Worm (Caenorhabditis elegans): ENCODE measurements around the gene F23F1.2.

Gene F23F1.2

DNA sequence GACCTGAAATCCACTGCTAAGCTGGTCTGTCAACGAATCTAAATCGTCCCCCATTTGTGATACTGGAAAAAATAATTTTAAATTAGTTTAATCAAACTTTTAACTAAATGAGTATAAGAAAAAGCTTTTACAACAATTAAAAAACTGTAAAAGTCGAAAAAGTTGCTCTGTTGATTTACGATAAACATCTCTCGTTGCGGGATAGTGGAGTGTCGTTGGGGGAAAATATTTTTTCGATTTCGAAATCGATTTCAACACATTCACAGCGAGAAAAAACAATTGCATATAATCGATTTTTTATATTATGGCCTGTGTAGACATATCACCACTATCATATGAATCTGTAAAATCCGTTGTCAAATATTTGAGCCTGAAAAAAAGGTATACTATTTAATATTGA lies 2.5 kb upstream of the F23F1.2 start, which contains the start of the genes F23F1.5 and fbxc-54:
Gene F23F1.5 (minus strand): TSS at position 64 of the 400 bp plus-strand sequence.
Gene fbxc-54 (plus strand): TSS at position 199 of the 400 bp plus-strand sequence.
- TF ChIP-seq nhr-6 (tag; optimal IDR thresholded peaks at IDR 0.05) (peak; percentile 37), R02D3.7 (tag; optimal IDR thresholded peaks at IDR 0.05) (peak; percentile 43), ama-1 (optimal IDR thresholded peaks at IDR 0.05) (no peak), mes-2 (tag; optimal IDR thresholded peaks at IDR 0.05; ENCODE audit: poor library complexity, severe bottlenecking) (peak; percentile 37), lsy-2 (tag; optimal IDR thresholded peaks at IDR 0.05) (peak in 1 of 2 experiments; percentile 58), lim-7 (GFP tag; IDR thresholded peaks at IDR 0.05) (no peak), daf-16 (GFP tag; optimal IDR thresholded peaks at IDR 0.05) (no peak), daf-16 (tag; optimal IDR thresholded peaks at IDR 0.05) (peak; percentile 62), ces-1 (GFP tag; optimal IDR thresholded peaks at IDR 0.05) (no peak), dve-1 (tag; optimal IDR thresholded peaks at IDR 0.05; ENCODE audit: insufficient read depth) (peak; percentile 18), T20F7.1 (GFP tag; optimal IDR thresholded peaks at IDR 0.05) (peak; percentile 90), dpl-1 (GFP tag; optimal IDR thresholded peaks at IDR 0.05) (peak; percentile 31)

DNA sequence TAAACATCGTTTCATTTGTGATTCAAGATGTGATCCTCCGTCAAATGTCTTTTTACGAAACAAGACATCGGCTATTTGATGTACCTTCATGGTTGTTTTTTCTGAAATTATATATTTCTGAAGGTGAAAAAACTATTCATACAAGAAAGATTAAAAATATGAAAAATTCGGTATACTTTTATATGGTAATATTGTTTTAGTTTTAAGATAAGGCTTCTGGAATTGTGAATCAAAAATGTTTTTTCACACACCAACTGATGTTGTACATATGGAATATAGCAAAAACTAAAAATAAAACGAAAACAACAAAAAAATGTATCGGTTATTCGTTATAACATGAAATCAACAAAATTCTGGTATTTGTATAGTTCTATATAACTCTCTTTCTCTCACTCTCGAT lies 3.2 kb downstream of the F23F1.2 start, which contains the start of gene F23F1.6:
Gene F23F1.6 (minus strand): TSS at position 101 of the 400 bp plus-strand sequence.
- TF ChIP-seq snpc-1.2 (GFP tag; IDR thresholded peaks at IDR 0.05) = no peak

DNA sequence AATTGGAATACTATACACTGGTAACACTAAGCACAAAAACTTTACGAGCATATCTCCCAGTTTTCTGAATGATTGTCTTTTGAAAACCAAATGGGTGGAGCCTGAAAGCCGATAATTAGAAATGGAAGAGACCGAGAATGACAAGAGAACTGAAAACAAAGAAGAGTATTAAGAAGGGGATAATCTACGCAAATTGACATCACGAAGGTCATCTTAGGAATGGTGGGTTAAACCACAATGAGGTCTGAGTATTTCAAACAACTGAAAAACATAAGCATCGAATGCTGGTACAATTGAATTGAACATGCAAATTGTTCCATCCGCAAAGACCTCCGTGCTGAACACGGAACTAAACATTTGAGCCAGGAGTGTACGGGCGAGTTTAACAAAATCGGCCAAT lies 5.4 kb downstream of the F23F1.2 start, which contains the start of gene spp-24:
Gene spp-24 (minus strand): TSS at position 101 of the 400 bp plus-strand sequence.
- no peak for TF ChIP-seq ceh-32 (tag; optimal IDR thresholded peaks at IDR 0.05; ENCODE audit: poor library complexity)
- TF ChIP-seq F26F4.8 (GFP tag; conservative IDR thresholded peaks at IDR 0.05) = no peak
- no peak for TF ChIP-seq lin-39 (tag; optimal IDR thresholded peaks at IDR 0.05)
- no peak for TF ChIP-seq ama-1 (optimal IDR thresholded peaks at IDR 0.05)
- no peak for TF ChIP-seq skn-1 (tag; optimal IDR thresholded peaks at IDR 0.05)
- no peak for TF ChIP-seq ZK546.5 (tag; optimal IDR thresholded peaks at IDR 0.05)
- no peak for TF ChIP-seq lin-13 (GFP tag; optimal IDR thresholded peaks at IDR 0.05)
- TF ChIP-seq ceh-44 (GFP tag; IDR thresholded peaks at IDR 0.05) = no peak
- TF ChIP-seq dmd-8 (GFP tag; IDR thresholded peaks at IDR 0.05) = no peak
- TF ChIP-seq nhr-28 (tag; optimal IDR thresholded peaks at IDR 0.05) = no peak
- no peak for TF ChIP-seq lin-15B (tag; optimal IDR thresholded peaks at IDR 0.05)
- no peak for TF ChIP-seq nhr-6 (tag; optimal IDR thresholded peaks at IDR 0.05)
- TF ChIP-seq mdt-29 (GFP tag; IDR thresholded peaks at IDR 0.05) = no peak
- TF ChIP-seq lin-1 (GFP tag; IDR thresholded peaks at IDR 0.05) = no peak

DNA sequence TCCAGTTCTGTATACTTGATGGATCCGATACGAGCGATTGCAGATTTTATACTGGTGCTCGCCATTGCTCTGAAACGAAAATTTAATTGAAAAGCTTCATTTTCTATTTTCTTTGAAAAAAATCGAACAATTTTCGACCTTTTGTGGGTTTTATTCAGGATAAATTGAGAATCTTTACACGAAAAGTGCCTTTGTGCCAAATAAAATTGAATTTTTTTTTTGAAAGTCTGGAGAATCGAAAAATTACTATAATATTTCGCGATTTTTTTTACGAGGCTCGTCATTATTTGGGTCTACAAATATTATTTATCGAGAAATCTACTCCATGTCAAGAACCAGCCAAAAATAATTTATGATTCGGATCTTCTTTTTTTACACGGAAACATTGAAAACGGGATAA lies 7.9 kb downstream of the F23F1.2 start, which contains the start of gene F23F1.10:
Gene F23F1.10 (minus strand): TSS at position 69 of the 400 bp plus-strand sequence.
- TF ChIP-seq T26A8.4 (GFP tag; IDR thresholded peaks at IDR 0.05) (no peak), T20F7.1 (GFP tag; optimal IDR thresholded peaks at IDR 0.05) (peak; percentile 14), nhr-28 (tag; optimal IDR thresholded peaks at IDR 0.05) (no peak), nhr-111 (GFP tag; optimal IDR thresholded peaks at IDR 0.05) (no peak), Y75B8A.6 (GFP tag; IDR thresholded peaks at IDR 0.05) (no peak), nhr-76 (tag; optimal IDR thresholded peaks at IDR 0.05) (no peak), mep-1 (tag; optimal IDR thresholded peaks at IDR 0.05) (no peak), nhr-102 (tag; optimal IDR thresholded peaks at IDR 0.05) (peak; percentile 13), daf-16 (GFP tag; optimal IDR thresholded peaks at IDR 0.05) (no peak), daf-16 (tag; optimal IDR thresholded peaks at IDR 0.05) (no peak), snpc-1.2 (GFP tag; IDR thresholded peaks at IDR 0.05) (no peak), pha-4 (GFP tag; IDR thresholded peaks at IDR 0.05) (peak; percentile 35; the same call in 1 of the 2 replicates), pha-4 (tag; optimal IDR thresholded peaks at IDR 0.05) (no peak), unc-62 (GFP tag; optimal IDR thresholded peaks at IDR 0.05 in 1 of 2) (no peak), unc-62 (tag; optimal IDR thresholded peaks at IDR 0.05) (no peak), ztf-11 (tag; optimal IDR thresholded peaks at IDR 0.05) (no peak), lin-38 (GFP tag; IDR thresholded peaks at IDR 0.05) (peak; percentile 58), cey-2 (tag; optimal IDR thresholded peaks at IDR 0.05; ENCODE audit: borderline replicate concordance, insufficient read depth) (no peak)

All from whole organism, L4 larva.